Worm (Caenorhabditis elegans) whole organism, late embryonic: ENCODE results near the gene T08B1.1.

Experiments
- C08G9.2 ChIP-seq: sonication (generic microtip); optimal IDR thresholded peaks from 2 replicates; lab custom pipeline; 2016; ENCODE audit warnings: mild to moderate bottlenecking, missing genetic modification characterization, moderate library complexity, missing compliant biosample characterization
- C38D4.7 ChIP-seq: fragments of 200-800 bp; sonication (Bioruptor generic); optimal IDR thresholded peaks from 2 replicates; lab custom pipeline; 2018; ENCODE audit warnings: mild to moderate bottlenecking, missing genetic modification characterization, moderate library complexity, missing compliant biosample characterization
- Y22D7AL.16 ChIP-seq: sonication (generic microtip); optimal IDR thresholded peaks from 2 replicates; lab custom pipeline; 2016; ENCODE audit warnings: missing genetic modification characterization, missing compliant biosample characterization
- ceh-14 ChIP-seq: sonication (generic microtip); optimal IDR thresholded peaks from 2 replicates; lab custom pipeline; 2016; ENCODE audit warnings: missing genotype, missing genetic modification characterization, missing compliant biosample characterization
- ceh-18 ChIP-seq: sonication (generic microtip); optimal IDR thresholded peaks from 2 replicates; lab custom pipeline; 2016; ENCODE audit warnings: missing genetic modification characterization, missing compliant biosample characterization
- ceh-2 ChIP-seq: sonication (generic microtip); optimal IDR thresholded peaks from 2 replicates; lab custom pipeline; 2016; ENCODE audit warnings: missing genotype, missing genetic modification characterization, missing compliant biosample characterization
- ceh-24 ChIP-seq: sonication (generic microtip); optimal IDR thresholded peaks from 2 replicates; lab custom pipeline; 2016; ENCODE audit warnings: mild to moderate bottlenecking, missing genetic modification characterization, missing compliant biosample characterization
- ceh-34 ChIP-seq: sonication (generic microtip); optimal IDR thresholded peaks from 2 replicates; lab custom pipeline; 2016; ENCODE audit warnings: mild to moderate bottlenecking, missing genetic modification characterization, missing compliant biosample characterization
- ceh-6 ChIP-seq: fragments of 200-800 bp; sonication (Bioruptor generic); optimal IDR thresholded peaks from 2 replicates; lab custom pipeline; 2018; ENCODE audit warnings: mild to moderate bottlenecking, missing genetic modification characterization, missing compliant biosample characterization
- dmd-4 ChIP-seq: sonication (generic microtip); optimal IDR thresholded peaks from 2 replicates; lab custom pipeline; 2016; ENCODE audit warnings: borderline replicate concordance, missing genetic modification characterization, missing compliant biosample characterization
- ets-4 ChIP-seq: sonication (generic microtip); optimal IDR thresholded peaks from 2 replicates; lab custom pipeline; 2016; ENCODE audit warnings: missing genetic modification characterization, missing compliant biosample characterization
- eyg-1 ChIP-seq: sonication (generic microtip); optimal IDR thresholded peaks from 2 replicates; lab custom pipeline; 2016; ENCODE audit warnings: missing genotype, missing genetic modification characterization, missing compliant biosample characterization
- fkh-6 ChIP-seq: sonication (generic microtip); optimal IDR thresholded peaks from 2 replicates; lab custom pipeline; 2016; ENCODE audit warnings: missing genetic modification characterization, missing compliant biosample characterization
- hlh-15 ChIP-seq: sonication (generic microtip); optimal IDR thresholded peaks from 2 replicates; lab custom pipeline; 2016; ENCODE audit warnings: missing genetic modification characterization, missing compliant biosample characterization
- hlh-6 ChIP-seq: sonication (generic microtip); optimal IDR thresholded peaks from 2 replicates; lab custom pipeline; 2016; ENCODE audit warnings: missing genotype, missing genetic modification characterization, missing compliant biosample characterization
- lin-11 ChIP-seq: fragments of 200-800 bp; sonication (Bioruptor generic); optimal IDR thresholded peaks from 2 replicates; lab custom pipeline; 2018; ENCODE audit warnings: mild to moderate bottlenecking, missing genetic modification characterization, missing compliant biosample characterization
- madf-2 ChIP-seq: sonication (generic microtip); optimal IDR thresholded peaks from 2 replicates; lab custom pipeline; 2017; ENCODE audit warnings: missing genetic modification characterization, missing compliant biosample characterization
- mec-3 ChIP-seq: sonication (generic microtip); optimal IDR thresholded peaks from 2 replicates; lab custom pipeline; 2016; ENCODE audit warnings: borderline replicate concordance, missing genetic modification characterization, missing compliant biosample characterization
- nhr-11 ChIP-seq: fragments of 150-350 bp; optimal IDR thresholded peaks from 2 replicates; lab custom pipeline; 2014; ENCODE audit warnings: missing biosample characterization, missing genetic modification characterization
- odd-2 ChIP-seq: sonication (generic microtip); optimal IDR thresholded peaks from 2 replicates; lab custom pipeline; 2017; ENCODE audit warnings: antibody characterized with exemption, mild to moderate bottlenecking, missing genetic modification characterization, missing compliant biosample characterization
- pag-3 ChIP-seq: sonication (generic microtip); optimal IDR thresholded peaks from 2 replicates; lab custom pipeline; 2016; ENCODE audit warnings: missing compliant biosample characterization, missing genetic modification characterization, borderline replicate concordance
- pat-9 ChIP-seq: fragments of 200-800 bp; sonication (Bioruptor generic); optimal IDR thresholded peaks from 2 replicates; lab custom pipeline; 2018; ENCODE audit warnings: mild to moderate bottlenecking, missing genetic modification characterization, moderate library complexity, missing compliant biosample characterization
- pha-2 ChIP-seq: sonication (generic microtip); optimal IDR thresholded peaks from 2 replicates; lab custom pipeline; 2017; ENCODE audit warnings: mild to moderate bottlenecking, missing genetic modification characterization, missing compliant biosample characterization
- pqm-1 ChIP-seq: sonication (generic microtip); optimal IDR thresholded peaks from 2 replicates; lab custom pipeline; 2016; ENCODE audit warnings: missing genetic modification characterization, missing compliant biosample characterization
- pros-1 ChIP-seq: fragments of 150-350 bp; optimal IDR thresholded peaks from 2 replicates; lab custom pipeline; 2014; ENCODE audit warnings: missing biosample characterization, missing genetic modification reagents, missing genetic modification characterization
- rnt-1 ChIP-seq: sonication (generic microtip); optimal IDR thresholded peaks from 2 replicates; lab custom pipeline; 2016; ENCODE audit warnings: missing genetic modification characterization, missing compliant biosample characterization
- sdc-2 ChIP-seq: sonication (generic microtip); optimal IDR thresholded peaks from 2 replicates; lab custom pipeline; 2016; ENCODE audit warnings: missing genotype, missing genetic modification characterization, missing compliant biosample characterization
- sox-2 ChIP-seq: fragments of 200-800 bp; sonication (Bioruptor generic); IDR thresholded peaks from 2 replicates; pipeline ENCODE4 v1.3.6; 2022; ENCODE audit warnings: missing genetic modification reagents, missing genetic modification characterization, missing compliant biosample characterization
- sox-4 ChIP-seq: sonication (generic microtip); optimal IDR thresholded peaks from 2 replicates; lab custom pipeline; 2017; ENCODE audit warnings: mild to moderate bottlenecking, missing genetic modification characterization, inconsistent platforms, missing compliant biosample characterization
- tbx-2 ChIP-seq: sonication (generic microtip); optimal IDR thresholded peaks from 2 replicates; lab custom pipeline; 2016; ENCODE audit warnings: missing genetic modification characterization, missing compliant biosample characterization
- tbx-7 ChIP-seq: sonication (generic microtip); optimal IDR thresholded peaks from 2 replicates; lab custom pipeline; 2016; ENCODE audit warnings: missing genotype, missing genetic modification characterization, missing compliant biosample characterization
- unc-3 ChIP-seq, 2 experiments: fragments of 200-800 bp in 1 of 2; sonication (Bioruptor generic) in 1 of 2; sonication (generic microtip) in 1 of 2; conservative IDR thresholded peaks in 1 of 2; optimal IDR thresholded peaks in 1 of 2; 2 replicates each; pipeline versions ENCODE4 v1.3.6 to Lab custom; 2016 to 2022; ENCODE audit warnings: missing compliant biosample characterization in 2 of 2, missing genetic modification characterization in 2 of 2, missing genetic modification reagents in 1 of 2
- unc-42 ChIP-seq: sonication (generic microtip); optimal IDR thresholded peaks from 2 replicates; lab custom pipeline; 2016; ENCODE audit warnings: missing genotype, missing genetic modification characterization, missing compliant biosample characterization
- unc-55 ChIP-seq: sonication (generic microtip); optimal IDR thresholded peaks from 2 replicates; lab custom pipeline; 2017; ENCODE audit warnings: missing biosample characterization, missing genetic modification reagents, missing genetic modification characterization
- unc-86 ChIP-seq: sonication (generic microtip); optimal IDR thresholded peaks from 2 replicates; lab custom pipeline; 2016; ENCODE audit warnings: missing genetic modification characterization, missing compliant biosample characterization

The T08B1.1 gene

DNA sequence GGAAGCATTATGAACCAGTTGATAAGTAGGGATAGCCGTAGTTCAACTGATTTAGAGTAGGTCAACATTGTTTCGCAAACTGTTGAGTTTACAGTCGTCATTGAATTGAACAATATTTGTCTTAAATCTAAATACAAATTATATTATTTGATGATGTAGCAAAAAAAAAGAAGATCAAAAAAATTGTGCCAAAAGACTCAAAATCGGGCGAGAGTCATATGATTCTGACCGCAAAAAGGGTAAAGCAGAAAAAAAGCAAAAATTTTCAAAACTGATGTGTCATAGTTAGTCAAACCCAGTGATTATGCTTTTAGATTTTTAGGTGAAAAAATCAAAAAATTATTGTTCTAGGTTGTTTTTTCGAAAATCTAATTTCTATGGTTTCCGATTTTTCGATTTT, 40.9 kb upstream of the T08B1.1 start, which contains the start of gene srab-13:
TSS of gene srab-13 (minus strand) at position 101 of the 400 bp plus-strand sequence.
- TF ChIP-seq ceh-2 (tag; lab: Kevin White, UChicago) (no peak), unc-3 (GFP tag; conservative IDR thresholded peaks at IDR 0.05; lab: Robert Waterston, UW) (no peak), unc-3 (tag; optimal IDR thresholded peaks at IDR 0.05; lab: Kevin White, UChicago) (no peak), unc-86 (tag; lab: Kevin White, UChicago) (no peak), hlh-6 (tag; lab: Kevin White, UChicago) (no peak), sdc-2 (tag; lab: Kevin White, UChicago) (no peak), mec-3 (tag; lab: Kevin White, UChicago) (no peak), ceh-34 (tag; lab: Kevin White, UChicago) (no peak), pqm-1 (tag; lab: Kevin White, UChicago) (no peak), pros-1 (no peak), lin-11 (no peak)

DNA sequence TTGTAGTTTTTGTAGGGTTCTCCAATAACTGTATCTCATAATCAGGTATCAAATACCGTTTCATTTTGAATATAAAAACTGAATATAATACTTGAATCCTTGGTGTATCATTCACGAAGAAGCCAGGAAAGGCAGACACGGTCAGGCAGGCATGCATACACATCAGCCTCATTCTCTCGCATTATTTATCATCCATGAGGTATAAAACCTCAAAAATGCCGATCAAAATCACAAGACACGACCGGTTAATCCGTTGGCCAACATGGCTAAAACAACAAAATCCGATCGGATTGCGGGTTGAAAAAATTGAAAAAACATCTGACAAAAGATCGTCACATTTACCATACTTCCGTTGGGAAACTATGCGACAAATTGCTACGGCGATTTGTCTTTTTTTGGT, 35.5 kb upstream of the T08B1.1 start, which contains the start of gene F59A7.5:
TSS of gene F59A7.5 (plus strand) at position 301 of the 400 bp plus-strand sequence.
- TF ChIP-seq fkh-6 (tag; lab: Kevin White, UChicago): no peak
- TF ChIP-seq Y22D7AL.16 (tag; lab: Kevin White, UChicago): no peak
- TF ChIP-seq ceh-14: no peak
- TF ChIP-seq hlh-6 (tag; lab: Kevin White, UChicago): no peak
- TF ChIP-seq madf-2 (tag; lab: Kevin White, UChicago): no peak
- TF ChIP-seq unc-55 (GFP tag; lab: Kevin White, UChicago): no peak
- TF ChIP-seq hlh-15: no peak
- no peak for TF ChIP-seq odd-2 (tag; lab: Kevin White, UChicago)
- no peak for TF ChIP-seq pat-9 (tag; lab: Kevin White, UChicago)
- no peak for TF ChIP-seq nhr-11
- TF ChIP-seq unc-3 (GFP tag; conservative IDR thresholded peaks at IDR 0.05; lab: Robert Waterston, UW): no peak
- no peak for TF ChIP-seq unc-3 (tag; optimal IDR thresholded peaks at IDR 0.05; lab: Kevin White, UChicago)
- TF ChIP-seq mec-3 (tag; lab: Kevin White, UChicago): no peak
- TF ChIP-seq tbx-2 (tag; lab: Kevin White, UChicago): no peak
- no peak for TF ChIP-seq ceh-18 (tag; lab: Kevin White, UChicago)
- no peak for TF ChIP-seq pros-1
- no peak for TF ChIP-seq sox-2 (GFP tag; lab: Robert Waterston, UW)
- TF ChIP-seq unc-42 (tag; lab: Kevin White, UChicago): no peak
- TF ChIP-seq, all 69 proteins: peak for 0

DNA sequence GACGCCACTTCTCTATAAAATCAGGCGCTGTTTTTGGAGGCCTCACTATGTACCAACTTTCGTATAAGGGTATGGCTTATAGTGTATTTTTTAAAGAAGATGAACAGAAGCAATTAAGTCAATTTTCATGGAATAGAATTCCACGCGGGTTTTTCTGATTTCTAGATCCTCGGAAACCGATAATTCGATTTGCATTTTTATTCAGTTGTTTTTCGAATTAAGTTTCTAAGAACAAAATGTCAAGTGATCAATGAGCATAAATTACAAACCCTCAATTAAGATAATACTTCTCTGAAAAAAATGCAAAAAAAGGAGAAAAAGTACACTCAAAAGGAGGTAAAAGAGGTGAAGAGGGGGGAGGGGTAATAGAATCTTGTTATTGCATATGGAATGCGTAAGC, 34.4 kb upstream of the T08B1.1 start:
- TF ChIP-seq odd-2 (tag; lab: Kevin White, UChicago) (no peak), sox-2 (GFP tag; lab: Robert Waterston, UW) (no peak), unc-3 (GFP tag; conservative IDR thresholded peaks at IDR 0.05; lab: Robert Waterston, UW) (no peak), unc-3 (tag; optimal IDR thresholded peaks at IDR 0.05; lab: Kevin White, UChicago) (no peak), pag-3 (tag; lab: Kevin White, UChicago) (no peak), pha-2 (tag; lab: Kevin White, UChicago) (no peak), C38D4.7 (GFP tag; lab: Kevin White, UChicago) (no peak), fkh-6 (tag; lab: Kevin White, UChicago) (no peak), sox-4 (tag; lab: Kevin White, UChicago) (no peak), eyg-1 (tag; lab: Kevin White, UChicago) (no peak), ceh-34 (tag; lab: Kevin White, UChicago) (no peak), mec-3 (tag; lab: Kevin White, UChicago) (no peak), rnt-1 (tag; lab: Kevin White, UChicago) (no peak), ceh-24 (tag; lab: Kevin White, UChicago) (no peak), dmd-4 (tag; lab: Kevin White, UChicago) (no peak), unc-86 (tag; lab: Kevin White, UChicago) (no peak), tbx-7 (tag; lab: Kevin White, UChicago) (no peak), C08G9.2 (tag; lab: Kevin White, UChicago) (no peak), lin-11 (no peak)

DNA sequence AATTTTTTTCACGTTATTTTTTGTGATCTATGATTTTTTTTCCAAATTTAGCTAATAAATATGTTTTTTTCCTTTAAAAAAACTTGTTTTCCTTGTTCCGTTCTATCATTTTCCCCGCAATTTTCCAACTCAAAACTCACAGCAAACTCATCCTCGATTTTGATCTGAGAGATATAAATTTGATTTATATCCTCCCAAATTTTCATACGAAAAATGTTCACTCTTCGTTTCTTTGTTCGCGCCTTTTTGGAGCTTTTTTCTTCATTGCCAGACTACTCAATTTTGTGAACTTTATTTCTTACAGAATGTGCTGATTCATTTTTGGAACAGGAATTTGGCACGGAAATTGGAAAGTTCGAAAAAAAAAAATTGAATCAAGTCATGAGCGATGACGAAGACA, 31.8 kb upstream of the T08B1.1 start, which contains the start of gene F59A7.14:
TSS of gene F59A7.14 (plus strand) at position 301 of the 400 bp plus-strand sequence.
- no peak for TF ChIP-seq ets-4 (tag; lab: Kevin White, UChicago)
- no peak for TF ChIP-seq nhr-11
- TF ChIP-seq dmd-4 (tag; lab: Kevin White, UChicago): no peak
- no peak for TF ChIP-seq ceh-6
